Fruit fly (Drosophila melanogaster) whole organism, adult: ENCODE measurements around the gene Rab11.
A peak's percentile ranks its signal among the peaks of the same experiment; 100 is the strongest.

Experiments used
- CG11617 ChIP-seq: fragments of 200-800 bp; sonication (Bioruptor generic); optimal IDR thresholded peaks from 2 replicates; lab custom pipeline; 2017; ENCODE audit warnings: mild to moderate bottlenecking, missing biosample characterization, missing genetic modification reagents, missing genetic modification characterization
- CG12768 ChIP-seq: fragments of 200-800 bp; sonication (Bioruptor generic); optimal IDR thresholded peaks from 2 replicates; lab custom pipeline; 2017; ENCODE audit warnings: missing biosample characterization, missing genetic modification characterization, mild to moderate bottlenecking, moderate library complexity, missing genetic modification reagents
- CG14711 ChIP-seq: fragments of 200-800 bp; sonication (Bioruptor generic); optimal IDR thresholded peaks from 2 replicates; lab custom pipeline; 2018; ENCODE audit warnings: missing biosample characterization, mild to moderate bottlenecking, missing genetic modification characterization, moderate library complexity
- CG1620 ChIP-seq: fragments of 200-800 bp; sonication (Bioruptor generic); optimal IDR thresholded peaks from 2 replicates; lab custom pipeline; 2016; ENCODE audit warnings: missing biosample characterization, missing genetic modification characterization
- CG33017 ChIP-seq: fragments of 200-800 bp; sonication (Bioruptor generic); optimal IDR thresholded peaks from 2 replicates; lab custom pipeline; 2018; ENCODE audit warnings: missing biosample characterization, mild to moderate bottlenecking, missing genetic modification characterization, moderate library complexity
- CG5204 ChIP-seq: fragments of 200-800 bp; sonication (Bioruptor generic); optimal IDR thresholded peaks from 2 replicates; lab custom pipeline; 2016; ENCODE audit warnings: missing biosample characterization, missing genetic modification characterization
- CG7045 ChIP-seq: fragments of 200-800 bp; sonication (Bioruptor generic); optimal IDR thresholded peaks from 2 replicates; lab custom pipeline; 2017; ENCODE audit warnings: missing biosample characterization, mild to moderate bottlenecking, missing genetic modification characterization
- CG7101 ChIP-seq: fragments of 200-800 bp; sonication (Bioruptor generic); optimal IDR thresholded peaks from 2 replicates; lab custom pipeline; 2018; ENCODE audit warnings: missing biosample characterization, mild to moderate bottlenecking, missing genetic modification characterization, moderate library complexity
- Clk ChIP-seq: fragments of 200-800 bp; sonication (Bioruptor generic); optimal IDR thresholded peaks from 2 replicates; lab custom pipeline; 2017; ENCODE audit warnings: missing biosample characterization, missing genetic modification characterization
- Crg-1 ChIP-seq: fragments of 200-800 bp; sonication (Bioruptor generic); optimal IDR thresholded peaks from 2 replicates; lab custom pipeline; 2016; ENCODE audit warnings: missing biosample characterization, missing genetic modification characterization
- Hr96 ChIP-seq: fragments of 200-800 bp; sonication (Bioruptor generic); optimal IDR thresholded peaks from 2 replicates; lab custom pipeline; 2016; ENCODE audit warnings: missing biosample characterization, missing genetic modification characterization
- Mnt ChIP-seq: fragments of 200-800 bp; sonication (Bioruptor generic); optimal IDR thresholded peaks from 2 replicates; lab custom pipeline; 2016; ENCODE audit warnings: missing biosample characterization, mild to moderate bottlenecking, missing genetic modification characterization
- bab1 ChIP-seq: fragments of 200-800 bp; sonication (Bioruptor generic); optimal IDR thresholded peaks from 3 replicates; lab custom pipeline; 2019; ENCODE audit warnings: missing biosample characterization, mild to moderate bottlenecking, missing genetic modification characterization, moderate library complexity
- cic ChIP-seq: fragments of 200-800 bp; sonication (Bioruptor generic); optimal IDR thresholded peaks from 2 replicates; lab custom pipeline; 2017; ENCODE audit warnings: missing biosample characterization, mild to moderate bottlenecking, missing genetic modification characterization, moderate library complexity
- cnc ChIP-seq, 2 experiments: fragments of >200 bp; optimal IDR thresholded peaks; 2 replicates each; lab custom pipeline; 2017
- kay ChIP-seq: fragments of 200-800 bp; sonication (Bioruptor generic); peaks from one replicate; lab custom pipeline; 2016; ENCODE audit warnings: missing biosample characterization, missing genetic modification characterization, borderline replicate concordance
- ovo ChIP-seq: fragments of 200-800 bp; sonication (Bioruptor generic); optimal IDR thresholded peaks from 2 replicates; lab custom pipeline; 2016; ENCODE audit warnings: missing biosample characterization, missing genetic modification characterization
- pad ChIP-seq: fragments of 200-800 bp; sonication (Bioruptor generic); optimal IDR thresholded peaks from 3 replicates; lab custom pipeline; 2017; ENCODE audit warnings: missing biosample characterization, missing genetic modification characterization, mild to moderate bottlenecking, moderate library complexity, missing genetic modification reagents
- tj ChIP-seq: fragments of 200-800 bp; sonication (Bioruptor generic); optimal IDR thresholded peaks from 3 replicates; lab custom pipeline; 2017; ENCODE audit warnings: missing biosample characterization, mild to moderate bottlenecking, missing genetic modification characterization, moderate library complexity
- toe ChIP-seq: fragments of 200-800 bp; sonication (Bioruptor generic); optimal IDR thresholded peaks from 2 replicates; lab custom pipeline; 2016; ENCODE audit warnings: missing biosample characterization, missing genetic modification characterization

Gene Rab11

dm6 chr3R:21133951-21134350 is 22.7 kb downstream of the Rab11 start, which contains the start of gene Usp8:
TSS of gene Usp8 (plus strand) at chr3R:21134262.
- TF ChIP-seq CG5204 (GFP tag; lab: Kevin White, UChicago) (no peak), CG12768 (no peak), cnc (optimal IDR thresholded peaks at IDR 0.05; lab: Kevin White, UChicago) (no peak), CG33017 (tag; lab: Kevin White, UChicago) (no peak), bab1 (GFP tag; lab: Kevin White, UChicago) (peak; percentile 55), Hr96 (GFP tag; lab: Kevin White, UChicago) (no peak), toe (GFP tag; lab: Kevin White, UChicago) (no peak), pad (GFP tag; lab: Kevin White, UChicago) (peak; percentile 26), Clk (GFP tag; lab: Kevin White, UChicago) (no peak), Crg-1 (no peak), kay (GFP tag; lab: Kevin White, UChicago) (no peak), CG7101 (tag; lab: Kevin White, UChicago) (peak; percentile 22), tj (no peak), ovo (no peak), CG14711 (peak; percentile 31), CG7045 (peak; percentile 13), CG1620 (GFP tag; lab: Kevin White, UChicago) (no peak), CG11617 (GFP tag; lab: Kevin White, UChicago) (peak; percentile 66), Mnt (GFP tag; lab: Kevin White, UChicago) (no peak), cic (GFP tag; lab: Kevin White, UChicago) (no peak)

dm6 chr3R:21138220-21138754 is 27.1 kb downstream of the Rab11 start, which contains the start of gene meigo:
TSS of gene meigo (plus strand) at chr3R:21138270.
- TF ChIP-seq CG7101 (tag; lab: Kevin White, UChicago) (peak; percentile 77), CG12768 (peak; percentile 40), tj (peak; percentile 42), bab1 (GFP tag; lab: Kevin White, UChicago) (peak; percentile 86), CG7045 (peak; percentile 52), Crg-1 (peak; percentile 20), pad (GFP tag; lab: Kevin White, UChicago) (peak; percentile 61), CG14711 (peak; percentile 94), kay (GFP tag; lab: Kevin White, UChicago) (no peak), CG11617 (GFP tag; lab: Kevin White, UChicago) (peak; percentile 73), toe (GFP tag; lab: Kevin White, UChicago) (no peak), Clk (GFP tag; lab: Kevin White, UChicago) (peak; percentile 30), CG5204 (GFP tag; lab: Kevin White, UChicago) (no peak), Hr96 (GFP tag; lab: Kevin White, UChicago) (no peak), CG1620 (GFP tag; lab: Kevin White, UChicago) (peak; percentile 74), cnc (optimal IDR thresholded peaks at IDR 0.05; lab: Kevin White, UChicago) (no peak), CG33017 (tag; lab: Kevin White, UChicago) (peak; percentile 78), cic (GFP tag; lab: Kevin White, UChicago) (peak; percentile 53), Mnt (GFP tag; lab: Kevin White, UChicago) (peak; percentile 70), ovo (peak; percentile 40)

- TF ChIP-seq CG11617 (GFP tag; lab: Kevin White, UChicago) = peak; percentile 20
- TF ChIP-seq Clk (GFP tag; lab: Kevin White, UChicago) = no peak
- TF ChIP-seq tj = no peak
- peak; percentile 47 for TF ChIP-seq Mnt (GFP tag; lab: Kevin White, UChicago)
- no peak for TF ChIP-seq CG7045
- no peak for TF ChIP-seq cnc (optimal IDR thresholded peaks at IDR 0.05; lab: Kevin White, UChicago)
- TF ChIP-seq CG7101 (tag; lab: Kevin White, UChicago) = peak; percentile 15
- TF ChIP-seq toe (GFP tag; lab: Kevin White, UChicago) = no peak
- no peak for TF ChIP-seq Hr96 (GFP tag; lab: Kevin White, UChicago)
- TF ChIP-seq kay (GFP tag; lab: Kevin White, UChicago) = no peak
- peak; percentile 36 for TF ChIP-seq CG33017 (tag; lab: Kevin White, UChicago)
- TF ChIP-seq bab1 (GFP tag; lab: Kevin White, UChicago) = peak; percentile 43
- peak; percentile 21 for TF ChIP-seq CG1620 (GFP tag; lab: Kevin White, UChicago)
- no peak for TF ChIP-seq CG5204 (GFP tag; lab: Kevin White, UChicago)
- TF ChIP-seq CG14711 = peak; percentile 98
- no peak for TF ChIP-seq cic (GFP tag; lab: Kevin White, UChicago)
- TF ChIP-seq ovo = peak; percentile 13
- no peak for TF ChIP-seq pad (GFP tag; lab: Kevin White, UChicago)
- TF ChIP-seq Crg-1 = no peak
- TF ChIP-seq CG12768 = no peak
Measured at dm6 chr3R:21140458-21140857, 29.2 kb downstream of the Rab11 start, which contains the start of gene SNF4Agamma. TSS of gene SNF4Agamma (plus strand) at chr3R:21140739.

DNA sequence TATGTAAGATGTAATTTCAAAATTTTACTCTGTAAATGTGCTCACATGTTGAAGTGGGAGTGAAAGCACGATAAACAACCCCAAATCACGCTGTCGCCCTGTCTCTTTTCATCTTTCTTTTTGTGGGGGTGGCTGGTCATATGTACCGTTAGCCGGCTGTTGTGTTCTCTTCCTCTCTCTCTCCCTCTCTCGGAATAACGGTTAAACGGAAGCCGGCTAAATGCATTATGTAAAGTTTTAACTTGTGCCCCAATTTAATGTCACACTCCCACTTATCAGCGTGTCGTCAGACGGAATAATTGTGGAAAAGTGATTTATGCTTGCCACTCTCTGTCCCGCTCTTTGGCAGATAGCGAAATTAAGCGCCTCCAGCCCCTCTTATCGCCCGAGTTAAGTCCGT is 30.1 kb downstream of the Rab11 start:
- TF ChIP-seq cic (GFP tag; lab: Kevin White, UChicago) (no peak), ovo (peak; percentile 66)

DNA sequence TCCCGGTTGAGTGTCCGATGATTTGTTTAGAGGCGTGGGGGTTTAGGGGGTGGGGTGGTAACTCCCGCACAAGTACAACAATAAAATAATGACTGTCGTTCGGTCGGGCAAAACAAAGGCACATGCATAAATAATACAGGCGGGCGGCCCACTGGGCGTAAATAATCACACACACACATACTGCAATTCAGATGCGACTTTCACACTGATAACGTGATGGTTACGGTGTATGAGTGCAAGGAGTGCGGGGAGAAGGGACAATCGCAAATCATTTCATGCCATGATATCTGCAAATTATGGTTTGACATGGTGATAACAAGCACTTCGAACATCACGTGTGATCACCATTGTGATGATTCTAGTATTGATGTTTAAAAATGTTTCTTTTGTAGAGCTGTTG is 38.9 kb downstream of the Rab11 start:
- no peak for TF ChIP-seq CG33017 (tag; lab: Kevin White, UChicago)
- peak; percentile 21 for TF ChIP-seq Mnt (GFP tag; lab: Kevin White, UChicago)
- no peak for TF ChIP-seq toe (GFP tag; lab: Kevin White, UChicago)
- TF ChIP-seq CG12768 = peak; percentile 1
- peak; percentile 51 for TF ChIP-seq cic (GFP tag; lab: Kevin White, UChicago)
- TF ChIP-seq kay (GFP tag; lab: Kevin White, UChicago) = no peak
- no peak for TF ChIP-seq Hr96 (GFP tag; lab: Kevin White, UChicago)
